Fruit fly (Drosophila melanogaster) whole organism, pupa: ENCODE data around the gene Muted.

Experiments
- CG10348 ChIP-seq: fragments of 200-800 bp; sonication (Bioruptor generic); IDR thresholded peaks from 2 replicates; pipeline ENCODE4 v1.3.6; 2022; ENCODE audit warnings: missing biosample characterization, missing genetic modification characterization
- CG8159 ChIP-seq: fragments of 200-800 bp; sonication (Bioruptor generic); optimal IDR thresholded peaks from 3 replicates; lab custom pipeline; 2018; ENCODE audit warnings: missing biosample characterization, mild to moderate bottlenecking, missing genetic modification characterization, moderate library complexity
- CG8301 ChIP-seq: fragments of 200-800 bp; sonication (Bioruptor generic); optimal IDR thresholded peaks from 2 replicates; lab custom pipeline; 2018; ENCODE audit warnings: missing biosample characterization, mild to moderate bottlenecking, missing genetic modification characterization
- CG9948 ChIP-seq: fragments of 200-800 bp; sonication (Bioruptor generic); optimal IDR thresholded peaks from 2 replicates; lab custom pipeline; 2018; ENCODE audit warnings: missing biosample characterization, mild to moderate bottlenecking, missing genetic modification characterization, moderate library complexity
- rn ChIP-seq: fragments of 200-800 bp; sonication (Bioruptor generic); IDR thresholded peaks from 2 replicates; pipeline ENCODE4 v1.3.6; 2022; ENCODE audit warnings: missing biosample characterization, missing genetic modification characterization

DNA sequence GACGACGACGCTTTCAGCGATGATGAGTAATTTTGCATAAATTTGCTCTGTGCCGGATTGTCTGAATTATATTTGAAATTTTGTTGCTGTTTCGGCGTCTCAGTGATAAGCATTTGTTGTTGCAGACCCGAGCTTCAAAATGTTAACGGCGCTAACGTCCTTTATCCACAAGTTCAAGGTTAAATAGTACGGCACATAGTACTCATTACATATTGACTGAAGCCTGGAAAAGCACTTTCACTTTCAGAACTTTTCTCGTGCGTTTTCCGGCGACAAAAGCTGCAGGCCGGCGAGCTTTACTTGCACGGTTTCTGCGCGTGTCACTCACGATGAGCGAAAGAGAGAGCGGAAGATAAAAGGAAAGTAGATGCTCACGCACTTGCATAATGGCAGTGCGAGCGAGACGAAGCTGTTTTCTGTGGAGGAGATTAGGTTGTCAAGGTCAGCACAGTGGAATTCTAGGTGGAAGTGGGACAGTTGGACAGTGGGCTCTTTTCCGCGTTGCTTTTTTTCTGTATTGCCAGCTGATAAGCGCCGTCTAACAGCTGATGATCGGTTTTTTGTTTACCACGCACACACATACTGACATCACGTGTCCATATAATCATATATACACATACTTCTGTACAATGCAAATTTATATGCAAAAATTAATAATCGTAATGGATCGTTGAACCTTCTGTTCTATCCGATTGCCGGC is 5.8 kb downstream of the Muted start:
- TF ChIP-seq CG9948 (tag; lab: Kevin White, UChicago) (no peak), CG8159 (tag; lab: Kevin White, UChicago) (no peak), rn (no peak), CG10348 (GFP tag; lab: Robert Waterston, UW) (no peak), CG8301 (no peak)
